Worm (Caenorhabditis elegans): ENCODE measurements around the gene Y50E8A.1.

Gene Y50E8A.1

ce11 chrV:14687106-14687964 is 39.4 kb upstream of the Y50E8A.1 start:
- TF ChIP-seq ceh-30 (tag; optimal IDR thresholded peaks at IDR 0.05), result no peak
- TF ChIP-seq T23F11.4 (GFP tag; optimal IDR thresholded peaks at IDR 0.05), result peak; percentile 2
- no peak for TF ChIP-seq hlh-30 (tag; optimal IDR thresholded peaks at IDR 0.05; ENCODE audit: insufficient read depth)
- TF ChIP-seq F13H6.1 (tag; optimal IDR thresholded peaks at IDR 0.05), result no peak

- TF ChIP-seq ceh-9 (tag; optimal IDR thresholded peaks at IDR 0.05) (no peak), ceh-45 (GFP tag; IDR thresholded peaks at IDR 0.05) (no peak), nfya-1 (tag; optimal IDR thresholded peaks at IDR 0.05) (peak; percentile 12)
These were observed 38.4 kb upstream of the Y50E8A.1 start, which contains the start of gene C47E8.11 for ce11 chrV:14688097-14688912. Gene C47E8.11, plus strand, starts transcription at chrV:14688616.

ce11 chrV:14689060-14689750 is 37.5 kb upstream of the Y50E8A.1 start, which contains the start of gene gasr-8:
Gene gasr-8, plus strand, starts transcription at chrV:14689110.
- no peak for TF ChIP-seq rnt-1 (tag; optimal IDR thresholded peaks at IDR 0.05)
- no peak for TF ChIP-seq hlh-6 (tag; optimal IDR thresholded peaks at IDR 0.05)
- TF ChIP-seq ceh-18 (tag; optimal IDR thresholded peaks at IDR 0.05), result no peak
- no peak for TF ChIP-seq pha-2 (tag; optimal IDR thresholded peaks at IDR 0.05)
- no peak for TF ChIP-seq eyg-1 (tag; optimal IDR thresholded peaks at IDR 0.05)
- TF ChIP-seq elt-2 (tag; optimal IDR thresholded peaks at IDR 0.05), result peak; percentile 57
- peak; percentile 13 for TF ChIP-seq K02D7.2 (tag; optimal IDR thresholded peaks at IDR 0.05)
- TF ChIP-seq unc-42 (tag; optimal IDR thresholded peaks at IDR 0.05), result no peak
- TF ChIP-seq unc-55 (GFP tag; optimal IDR thresholded peaks at IDR 0.05), result no peak
- TF ChIP-seq C38D4.7 (GFP tag; optimal IDR thresholded peaks at IDR 0.05), result peak; percentile 22
- no peak for TF ChIP-seq ceh-45 (GFP tag; IDR thresholded peaks at IDR 0.05)
- peak; percentile 3 for TF ChIP-seq ztf-16 (tag; optimal IDR thresholded peaks at IDR 0.05)
- 0 out of 2 replicates have a peak, but pooled peaks have one; percentile 18 for TF ChIP-seq unc-3 (GFP tag; conservative IDR thresholded peaks at IDR 0.05)
- TF ChIP-seq unc-3 (tag; optimal IDR thresholded peaks at IDR 0.05), result no peak
- no peak for TF ChIP-seq elt-4 (tag; optimal IDR thresholded peaks at IDR 0.05)
- no peak for TF ChIP-seq ceh-24 (tag; optimal IDR thresholded peaks at IDR 0.05)
- no peak for TF ChIP-seq ceh-2 (tag; optimal IDR thresholded peaks at IDR 0.05)
- TF ChIP-seq unc-86 (tag; optimal IDR thresholded peaks at IDR 0.05), result no peak
- no peak for TF ChIP-seq lim-6 (tag; optimal IDR thresholded peaks at IDR 0.05)
- TF ChIP-seq che-1 (tag; optimal IDR thresholded peaks at IDR 0.05), result peak; percentile 57
- TF ChIP-seq fkh-10 (GFP tag; optimal IDR thresholded peaks at IDR 0.05), result no peak
- TF ChIP-seq F13H6.1 (tag; optimal IDR thresholded peaks at IDR 0.05), result no peak
- no peak for TF ChIP-seq dve-1 (tag; optimal IDR thresholded peaks at IDR 0.05)
- no peak for TF ChIP-seq ceh-22 (tag; optimal IDR thresholded peaks at IDR 0.05)
- no peak for TF ChIP-seq lin-11 (tag; optimal IDR thresholded peaks at IDR 0.05)
- peak; percentile 57 for TF ChIP-seq gmeb-2 (tag; optimal IDR thresholded peaks at IDR 0.05)
- TF ChIP-seq fax-1 (tag; optimal IDR thresholded peaks at IDR 0.05), result peak; percentile 15
- no peak for TF ChIP-seq odd-2 (tag; optimal IDR thresholded peaks at IDR 0.05)
- TF ChIP-seq T23F11.4 (GFP tag; optimal IDR thresholded peaks at IDR 0.05), result no peak
- TF ChIP-seq ceh-6 (GFP tag; optimal IDR thresholded peaks at IDR 0.05), result peak; percentile 20
- peak; percentile 36 for TF ChIP-seq hlh-15 (tag; optimal IDR thresholded peaks at IDR 0.05)
- no peak for TF ChIP-seq hlh-13 (GFP tag; optimal IDR thresholded peaks at IDR 0.05)
- TF ChIP-seq hlh-8 (tag; optimal IDR thresholded peaks at IDR 0.05), result no peak
- TF ChIP-seq pag-3 (tag; optimal IDR thresholded peaks at IDR 0.05; ENCODE audit: borderline replicate concordance), result no peak
- no peak for TF ChIP-seq mec-3 (tag; optimal IDR thresholded peaks at IDR 0.05; ENCODE audit: borderline replicate concordance)
- TF ChIP-seq fkh-6 (tag; optimal IDR thresholded peaks at IDR 0.05), result no peak
- TF ChIP-seq ama-1 (optimal IDR thresholded peaks at IDR 0.05), result no peak
- TF ChIP-seq nfya-1 (tag; optimal IDR thresholded peaks at IDR 0.05), result peak; percentile 4
- TF ChIP-seq ttx-3 (tag; optimal IDR thresholded peaks at IDR 0.05), result no peak
- TF ChIP-seq K09A11.1 (tag; optimal IDR thresholded peaks at IDR 0.05; ENCODE audit: insufficient read depth), result no peak
- no peak for TF ChIP-seq pax-1 (tag; optimal IDR thresholded peaks at IDR 0.05)
